Worm (Caenorhabditis elegans) whole organism, L3 larva: Measurements from ENCODE around the gene T19B10.2.

Source experiments
- ama-1 ChIP-seq: fragments of 150-350 bp; optimal IDR thresholded peaks from 2 replicates; lab custom pipeline; 2018
- ceh-82 ChIP-seq: fragments of 150-350 bp; optimal IDR thresholded peaks from 2 replicates; lab custom pipeline; 2014; ENCODE audit warnings: missing biosample characterization, missing genetic modification characterization
- daf-12 ChIP-seq: fragments of 150-350 bp; optimal IDR thresholded peaks from 2 replicates; lab custom pipeline; 2014; ENCODE audit warnings: missing biosample characterization, missing genetic modification reagents, missing genetic modification characterization
- elt-2 ChIP-seq: sonication (generic microtip); optimal IDR thresholded peaks from 2 replicates; lab custom pipeline; 2016; ENCODE audit warnings: missing genetic modification reagents, mild to moderate bottlenecking, missing genetic modification characterization, missing compliant biosample characterization
- elt-3 ChIP-seq, 3 experiments: fragments of 150-350 bp in 1 of 3; sonication (generic microtip) in 2 of 3; optimal IDR thresholded peaks; 2 replicates in 2 of 3; 4 replicates in 1 of 3; lab custom pipeline; 2014 to 2017; ENCODE audit warnings: missing biosample characterization in 3 of 3, missing genetic modification characterization in 3 of 3
- nhr-12 ChIP-seq: fragments of 150-350 bp; optimal IDR thresholded peaks from 2 replicates; lab custom pipeline; 2014; ENCODE audit warnings: missing biosample characterization, missing genetic modification characterization
- nhr-43 ChIP-seq: sonication (generic microtip); optimal IDR thresholded peaks from 2 replicates; lab custom pipeline; 2016; ENCODE audit warnings: mild to moderate bottlenecking, missing genetic modification characterization, missing compliant biosample characterization; ENCODE audit not compliant: poor library complexity, severe bottlenecking

ce11 chrV:11171906-11172305 is 49.2 kb upstream of the T19B10.2 start, which contains the start of gene T19C4.5:
- TF ChIP-seq ama-1 (lab: Kevin White, UChicago) (no peak), nhr-12 (no peak), elt-2 (no peak), ceh-82 (tag; lab: Kevin White, UChicago) (no peak), daf-12 (tag; lab: Kevin White, UChicago) (no peak), elt-3 (tag; optimal IDR thresholded peaks at IDR 0.05; lab: Kevin White, UChicago) (no peak), nhr-43 (tag; lab: Kevin White, UChicago) (no peak)
